Fruit fly (Drosophila melanogaster) whole organism, embryonic: ENCODE measurements around the gene Sik2.

Experiments used
- B-H1 ChIP-seq: fragments of 200-800 bp; sonication (Bioruptor generic); IDR thresholded peaks from 3 replicates; pipeline ENCODE4 v1.3.6; 2022; ENCODE audit warnings: missing biosample characterization, missing genetic modification characterization
- Blimp-1 ChIP-seq: fragments of 200-800 bp; sonication (Bioruptor generic); optimal IDR thresholded peaks from 3 replicates; lab custom pipeline; 2018; ENCODE audit warnings: missing biosample characterization, missing genetic modification characterization, mild to moderate bottlenecking, moderate library complexity, missing genetic modification reagents
- CG10274 ChIP-seq: fragments of 200-800 bp; sonication (Bioruptor generic); optimal IDR thresholded peaks from 3 replicates; lab custom pipeline; 2017; ENCODE audit warnings: missing biosample characterization, mild to moderate bottlenecking, missing genetic modification characterization
- CG11247 ChIP-seq: fragments of 200-800 bp; sonication (Bioruptor generic); IDR thresholded peaks from 2 replicates; pipeline ENCODE4 v1.3.6; 2022; ENCODE audit warnings: missing biosample characterization, missing genetic modification characterization
- CG12219 ChIP-seq: fragments of 200-800 bp; sonication (Bioruptor generic); optimal IDR thresholded peaks from 3 replicates; lab custom pipeline; 2018; ENCODE audit warnings: missing biosample characterization, mild to moderate bottlenecking, missing genetic modification characterization
- CG13296 ChIP-seq: fragments of 200-800 bp; sonication (Bioruptor generic); optimal IDR thresholded peaks from 3 replicates; lab custom pipeline; 2018; ENCODE audit warnings: missing biosample characterization, mild to moderate bottlenecking, missing genetic modification characterization
- CG14050 ChIP-seq: fragments of 200-800 bp; sonication (Bioruptor generic); IDR thresholded peaks from 3 replicates; pipeline ENCODE4 v1.3.6; 2022; ENCODE audit warnings: missing biosample characterization, missing genetic modification characterization
- CG14710 ChIP-seq: fragments of 200-800 bp; sonication (Bioruptor generic); optimal IDR thresholded peaks from 3 replicates; lab custom pipeline; 2019; ENCODE audit warnings: missing biosample characterization, mild to moderate bottlenecking, missing genetic modification characterization, moderate library complexity
- CG14860 ChIP-seq: fragments of 200-800 bp; sonication (Bioruptor generic); IDR thresholded peaks from 3 replicates; pipeline ENCODE4 v1.3.6; 2022; ENCODE audit warnings: missing biosample characterization, missing genetic modification characterization; ENCODE audit not compliant: partially characterized antibody
- CG17361 ChIP-seq: fragments of 200-800 bp; sonication (Bioruptor generic); IDR thresholded peaks from 3 replicates; pipeline ENCODE4 v1.3.6; 2022; ENCODE audit warnings: missing biosample characterization, missing genetic modification characterization
- CG2120 ChIP-seq: fragments of 200-800 bp; sonication (Bioruptor generic); optimal IDR thresholded peaks from 3 replicates; lab custom pipeline; 2016; ENCODE audit warnings: missing biosample characterization, missing genetic modification characterization
- CG30431 ChIP-seq: fragments of 200-800 bp; sonication (Bioruptor generic); optimal IDR thresholded peaks from 2 replicates; lab custom pipeline; 2017; ENCODE audit warnings: missing biosample characterization, missing genetic modification characterization
- CG32772 ChIP-seq: fragments of 200-800 bp; sonication (Bioruptor generic); IDR thresholded peaks from 2 replicates; pipeline ENCODE4 v1.3.6; 2022; ENCODE audit warnings: missing biosample characterization, missing genetic modification characterization
- CG4404 ChIP-seq: fragments of 200-800 bp; sonication (Bioruptor generic); IDR thresholded peaks from 2 replicates; pipeline ENCODE4 v1.3.6; 2022; ENCODE audit warnings: missing biosample characterization, missing genetic modification characterization
- CG7786 ChIP-seq: fragments of 200-800 bp; sonication (Bioruptor generic); optimal IDR thresholded peaks from 2 replicates; lab custom pipeline; 2016; ENCODE audit warnings: missing biosample characterization, missing genetic modification characterization
- CG8944 ChIP-seq: fragments of 200-800 bp; sonication (Bioruptor generic); optimal IDR thresholded peaks from 3 replicates; lab custom pipeline; 2016; ENCODE audit warnings: missing biosample characterization, missing genetic modification characterization
- D19A ChIP-seq: fragments of 200-800 bp; optimal IDR thresholded peaks from 3 replicates; lab custom pipeline; 2019; ENCODE audit warnings: missing biosample characterization, mild to moderate bottlenecking, missing genetic modification characterization, moderate library complexity
- Doc2 ChIP-seq: fragments of 200-800 bp; sonication (Bioruptor generic); IDR thresholded peaks from 2 replicates; pipeline ENCODE4 v1.3.6; 2022; ENCODE audit warnings: missing biosample characterization, missing genetic modification characterization
- Fer3 ChIP-seq: fragments of 200-800 bp; sonication (Bioruptor generic); optimal IDR thresholded peaks from 2 replicates; lab custom pipeline; 2018; ENCODE audit warnings: missing biosample characterization, mild to moderate bottlenecking, missing genetic modification characterization, moderate library complexity
- Hr51 ChIP-seq, 2 experiments: fragments of 200-800 bp; sonication (Bioruptor generic); optimal IDR thresholded peaks; 2 replicates in 1 of 2; 3 replicates in 1 of 2; lab custom pipeline; 2016 to 2018; ENCODE audit warnings: missing biosample characterization in 2 of 2, missing genetic modification characterization in 2 of 2, mild to moderate bottlenecking in 1 of 2, moderate library complexity in 1 of 2
- Hsf ChIP-seq: fragments of 200-800 bp; sonication (Bioruptor generic); optimal IDR thresholded peaks from 3 replicates; lab custom pipeline; 2016; ENCODE audit warnings: missing biosample characterization, missing genetic modification characterization
- Max ChIP-seq: fragments of 200-800 bp; sonication (Bioruptor generic); optimal IDR thresholded peaks from 2 replicates; lab custom pipeline; 2016; ENCODE audit warnings: missing biosample characterization, mild to moderate bottlenecking, missing genetic modification characterization
- Med ChIP-seq: fragments of 200-800 bp; sonication (Bioruptor generic); peaks from one replicate; lab custom pipeline; 2016; ENCODE audit warnings: missing biosample characterization, missing genetic modification characterization, mild to moderate bottlenecking, inconsistent platforms, moderate library complexity
- NC2α ChIP-seq: fragments of 200-800 bp; sonication (Bioruptor generic); optimal IDR thresholded peaks from 2 replicates; lab custom pipeline; 2016; ENCODE audit warnings: missing biosample characterization, missing genetic modification characterization
- Oaz ChIP-seq: fragments of 200-800 bp; sonication (Bioruptor generic); IDR thresholded peaks from 2 replicates; pipeline ENCODE4 v1.3.6; 2022; ENCODE audit warnings: missing biosample characterization, missing genetic modification characterization
- TFAM ChIP-seq: fragments of 200-800 bp; sonication (Bioruptor generic); optimal IDR thresholded peaks from 2 replicates; lab custom pipeline; 2017; ENCODE audit warnings: missing biosample characterization, missing genetic modification characterization, inconsistent platforms
- Vsx1 ChIP-seq: fragments of 200-800 bp; sonication (Bioruptor generic); optimal IDR thresholded peaks from 2 replicates; lab custom pipeline; 2017; ENCODE audit warnings: missing biosample characterization, mild to moderate bottlenecking, missing genetic modification characterization, missing genetic modification reagents
- Xbp1 ChIP-seq: fragments of 200-800 bp; sonication (Bioruptor generic); optimal IDR thresholded peaks from 3 replicates; lab custom pipeline; 2016; ENCODE audit warnings: missing biosample characterization, mild to moderate bottlenecking, missing genetic modification characterization
- ara ChIP-seq: fragments of 200-800 bp; sonication (Bioruptor generic); IDR thresholded peaks from 2 replicates; pipeline ENCODE4 v1.3.6; 2022; ENCODE audit warnings: missing biosample characterization, missing genetic modification characterization
- bigmax ChIP-seq: fragments of 200-800 bp; sonication (Bioruptor generic); optimal IDR thresholded peaks from 2 replicates; lab custom pipeline; 2018; ENCODE audit warnings: missing biosample characterization, mild to moderate bottlenecking, missing genetic modification characterization
- chinmo ChIP-seq: fragments of 200-800 bp; sonication (Bioruptor generic); IDR thresholded peaks from 4 replicates; pipeline ENCODE4 v1.3.6; 2022; ENCODE audit warnings: missing biosample characterization, missing genetic modification characterization; ENCODE audit not compliant: partially characterized antibody
- chm ChIP-seq: fragments of 200-800 bp; sonication (Bioruptor generic); IDR thresholded peaks from 2 replicates; pipeline ENCODE4 v1.3.6; 2022; ENCODE audit warnings: missing biosample characterization, missing genetic modification characterization
- eve ChIP-seq, 2 experiments: fragments of >200 bp; optimal IDR thresholded peaks; 2 replicates each; lab custom pipeline; 2017; ENCODE audit warnings: missing biosample characterization in 2 of 2, missing genetic modification characterization in 2 of 2
- fd102C ChIP-seq: fragments of 200-800 bp; sonication (Bioruptor generic); optimal IDR thresholded peaks from 2 replicates; lab custom pipeline; 2018; ENCODE audit warnings: missing biosample characterization, mild to moderate bottlenecking, missing genetic modification characterization, moderate library complexity
- gfzf ChIP-seq: fragments of 200-800 bp; sonication (Bioruptor generic); optimal IDR thresholded peaks from 2 replicates; lab custom pipeline; 2016; ENCODE audit warnings: missing biosample characterization, mild to moderate bottlenecking, missing genetic modification characterization, moderate library complexity
- grau ChIP-seq: fragments of 200-800 bp; optimal IDR thresholded peaks from 3 replicates; lab custom pipeline; 2019; ENCODE audit warnings: missing biosample characterization, mild to moderate bottlenecking, missing genetic modification characterization, moderate library complexity
- grn ChIP-seq: fragments of 200-800 bp; sonication (Bioruptor generic); optimal IDR thresholded peaks from 3 replicates; lab custom pipeline; 2017; ENCODE audit warnings: missing biosample characterization, missing genetic modification characterization
- her ChIP-seq: fragments of 200-800 bp; sonication (Bioruptor generic); optimal IDR thresholded peaks from 2 replicates; lab custom pipeline; 2016; ENCODE audit warnings: missing biosample characterization, missing genetic modification characterization
- kay ChIP-seq: fragments of 200-800 bp; sonication (Bioruptor generic); optimal IDR thresholded peaks from 2 replicates; lab custom pipeline; 2016; ENCODE audit warnings: missing biosample characterization, missing genetic modification characterization
- lab ChIP-seq: fragments of 200-800 bp; sonication (Bioruptor generic); optimal IDR thresholded peaks from 3 replicates; lab custom pipeline; 2017; ENCODE audit warnings: missing biosample characterization, missing genetic modification characterization, mild to moderate bottlenecking, moderate library complexity, missing genetic modification reagents
- lmd ChIP-seq: fragments of 200-800 bp; sonication (Bioruptor generic); IDR thresholded peaks from 2 replicates; pipeline ENCODE4 v1.3.6; 2022; ENCODE audit warnings: missing biosample characterization, missing genetic modification characterization
- pb ChIP-seq: fragments of 200-800 bp; sonication (Bioruptor generic); optimal IDR thresholded peaks from 3 replicates; lab custom pipeline; 2016; ENCODE audit warnings: missing biosample characterization, missing genetic modification characterization
- sisA ChIP-seq: fragments of 200-800 bp; sonication (Bioruptor generic); IDR thresholded peaks from 2 replicates; pipeline ENCODE4 v1.3.6; 2022; ENCODE audit warnings: missing biosample characterization, missing genetic modification characterization
- slbo ChIP-seq: fragments of 200-800 bp; sonication (Bioruptor generic); IDR thresholded peaks from 2 replicates; pipeline ENCODE4 v1.3.6; 2022; ENCODE audit warnings: missing biosample characterization, missing genetic modification characterization
- sr ChIP-seq: fragments of 200-800 bp; sonication (Bioruptor generic); IDR thresholded peaks from 3 replicates; pipeline ENCODE4 v1.3.6; 2022; ENCODE audit warnings: missing biosample characterization, missing genetic modification characterization
- stwl ChIP-seq: fragments of 200-800 bp; sonication (Bioruptor generic); optimal IDR thresholded peaks from 3 replicates; lab custom pipeline; 2018; ENCODE audit warnings: missing biosample characterization, mild to moderate bottlenecking, missing genetic modification characterization, moderate library complexity
- tin ChIP-seq: fragments of 200-800 bp; sonication (Bioruptor generic); optimal IDR thresholded peaks from 3 replicates; lab custom pipeline; 2016; ENCODE audit warnings: missing biosample characterization, missing genetic modification characterization
- unc-4 ChIP-seq: fragments of 200-800 bp; sonication (Bioruptor generic); IDR thresholded peaks from 2 replicates; pipeline ENCODE4 v1.3.6; 2022; ENCODE audit warnings: missing biosample characterization, missing genetic modification characterization; ENCODE audit not compliant: partially characterized antibody
- vnd ChIP-seq: fragments of 200-800 bp; sonication (Bioruptor generic); IDR thresholded peaks from 3 replicates; pipeline ENCODE4 v1.3.6; 2022; ENCODE audit warnings: missing biosample characterization, missing genetic modification characterization; ENCODE audit not compliant: partially characterized antibody

Gene Sik2

DNA sequence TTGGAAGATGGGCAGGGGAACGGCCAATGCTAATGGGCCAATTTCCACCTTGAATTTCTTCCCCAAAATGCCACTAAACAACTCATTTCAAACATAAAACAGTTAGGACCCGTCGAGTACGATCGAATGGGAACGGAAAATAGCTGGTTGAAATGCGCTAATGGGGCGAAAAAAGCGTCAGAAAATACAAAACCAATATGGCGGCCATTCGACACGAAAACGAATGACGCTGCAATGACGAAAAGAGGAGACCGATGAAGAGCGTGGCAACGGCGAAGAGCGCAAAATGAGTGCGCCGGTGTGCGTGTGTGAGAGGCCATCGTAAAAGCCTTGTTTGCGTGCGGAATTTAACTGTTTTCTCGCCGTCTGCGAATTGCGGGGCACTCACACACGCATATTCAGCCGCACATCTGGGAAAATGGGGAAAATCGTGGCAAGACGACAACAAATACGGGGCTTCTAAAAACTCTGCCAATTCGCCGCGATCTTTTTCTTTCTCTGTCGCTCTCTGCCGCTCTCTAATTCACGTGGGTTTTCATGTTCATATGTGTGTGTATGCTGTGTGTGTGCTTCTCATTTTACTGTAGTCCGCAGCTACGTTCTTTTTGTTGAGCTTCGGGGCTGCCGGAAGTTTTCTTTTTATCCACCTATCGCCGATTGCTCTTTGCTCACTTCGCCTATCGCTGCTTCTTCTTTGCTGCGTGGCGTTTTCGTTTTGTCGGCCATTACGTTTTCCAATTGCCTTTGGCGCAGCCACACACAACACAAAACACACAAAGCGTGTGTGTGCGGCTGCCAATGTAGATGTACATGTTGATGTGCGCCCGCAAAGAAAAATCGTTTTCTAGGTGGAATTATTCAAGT lies 51.5 kb downstream of the Sik2 start, which contains the start of gene east (continued):
- TF ChIP-seq Vsx1 (GFP tag; lab: Kevin White, UChicago): no peak
- TF ChIP-seq vnd (GFP tag; lab: Robert Waterston, UW): no peak
- TF ChIP-seq gfzf: no peak
- no peak for TF ChIP-seq CG4404 (GFP tag; lab: Robert Waterston, UW)
- TF ChIP-seq Blimp-1 (GFP tag; lab: Kevin White, UChicago): no peak
- no peak for TF ChIP-seq CG14050 (GFP tag; lab: Robert Waterston, UW)
- no peak for TF ChIP-seq CG32772 (GFP tag; lab: Robert Waterston, UW)
- TF ChIP-seq sisA (GFP tag; lab: Robert Waterston, UW): no peak
- TF ChIP-seq chm (GFP tag; lab: Robert Waterston, UW): 0 out of 2 replicates have a peak, but pooled peaks have one; percentile 31
- TF ChIP-seq B-H1 (GFP tag; lab: Robert Waterston, UW): no peak
- no peak for TF ChIP-seq CG14710
- no peak for TF ChIP-seq NC2α (GFP tag; lab: Kevin White, UChicago)
- TF ChIP-seq CG13296: peak; percentile 1
- no peak for TF ChIP-seq CG30431 (GFP tag; lab: Kevin White, UChicago)
- TF ChIP-seq tin (GFP tag; lab: Kevin White, UChicago): no peak
- no peak for TF ChIP-seq CG7786 (GFP tag; lab: Kevin White, UChicago)
- peak; percentile 18 for TF ChIP-seq Fer3 (tag; lab: Kevin White, UChicago)
- no peak for TF ChIP-seq pb (GFP tag; lab: Kevin White, UChicago)
- TF ChIP-seq grn (GFP tag; lab: Kevin White, UChicago): no peak
- TF ChIP-seq Oaz (GFP tag; lab: Robert Waterston, UW): no peak
- TF ChIP-seq her (GFP tag; lab: Kevin White, UChicago): no peak
- TF ChIP-seq Med (GFP tag; lab: Kevin White, UChicago): peak; percentile 79
- TF ChIP-seq bigmax (GFP tag; lab: Kevin White, UChicago): no peak
- TF ChIP-seq lab: peak; percentile 14
- no peak for TF ChIP-seq CG14860
- TF ChIP-seq Xbp1: no peak
- no peak for TF ChIP-seq CG10274 (GFP tag; lab: Kevin White, UChicago)
- TF ChIP-seq CG8944: no peak
- TF ChIP-seq ara (GFP tag; lab: Robert Waterston, UW): 0 out of 2 replicates have a peak, but pooled peaks have one; percentile 3
- no peak for TF ChIP-seq kay (GFP tag; lab: Kevin White, UChicago)
- no peak for TF ChIP-seq eve (GFP tag; optimal IDR thresholded peaks at IDR 0.05; lab: Kevin White, UChicago)

dm6 chrX:2009453-2010009 lies 52.2 kb downstream of the Sik2 start:
- TF ChIP-seq stwl (tag; lab: Kevin White, UChicago): peak; percentile 30
- TF ChIP-seq chinmo (GFP tag; lab: Robert Waterston, UW): no peak
- peak; percentile 79 for TF ChIP-seq CG2120 (GFP tag; lab: Kevin White, UChicago)
- peak; percentile 75 to 81 for TF ChIP-seq Hr51 (GFP tag; optimal IDR thresholded peaks at IDR 0.05; lab: Kevin White, UChicago)
- TF ChIP-seq slbo: peak; percentile 74
- TF ChIP-seq sr (GFP tag; lab: Robert Waterston, UW): 0 out of 3 replicates have a peak, but pooled peaks have one; percentile 4
- peak; percentile 78 for TF ChIP-seq Hsf (GFP tag; lab: Kevin White, UChicago)
- TF ChIP-seq TFAM (GFP tag; lab: Kevin White, UChicago): no peak
- TF ChIP-seq fd102C (GFP tag; lab: Kevin White, UChicago): no peak
- no peak for TF ChIP-seq Doc2 (GFP tag; lab: Robert Waterston, UW)
- peak; percentile 81 for TF ChIP-seq D19A (tag; lab: Kevin White, UChicago)
- TF ChIP-seq CG11247 (GFP tag; lab: Robert Waterston, UW): peak; percentile 23; the same call in 1 of the 2 replicates
- TF ChIP-seq ara (GFP tag; lab: Robert Waterston, UW): peak; percentile 63
- TF ChIP-seq Max: peak; percentile 56
- TF ChIP-seq lmd: peak; percentile 68
- peak; percentile 44 for TF ChIP-seq CG4404 (GFP tag; lab: Robert Waterston, UW)
- TF ChIP-seq grau (tag; lab: Kevin White, UChicago): peak; percentile 80
- no peak for TF ChIP-seq unc-4
- peak; percentile 94 for TF ChIP-seq CG17361 (GFP tag; lab: Robert Waterston, UW)
- TF ChIP-seq CG12219 (GFP tag; lab: Kevin White, UChicago): peak; percentile 51
